Worm (Caenorhabditis elegans) whole organism, L4 larva: ENCODE results near the gene T06E6.15.

ENCODE experiments used
- ceh-32 ChIP-seq: sonication (generic microtip); optimal IDR thresholded peaks from 2 replicates; lab custom pipeline; 2016; ENCODE audit warnings: mild to moderate bottlenecking, missing genetic modification characterization, missing compliant biosample characterization; ENCODE audit not compliant: poor library complexity
- ces-1 ChIP-seq: fragments of 150-350 bp; sonication (generic microtip); optimal IDR thresholded peaks from 4 replicates; lab custom pipeline; 2014; ENCODE audit warnings: missing biosample characterization, missing genetic modification reagents, missing genetic modification characterization
- egl-27 ChIP-seq: sonication (generic microtip); optimal IDR thresholded peaks from 3 replicates; lab custom pipeline; 2017; ENCODE audit warnings: missing biosample characterization, missing genetic modification reagents, missing genetic modification characterization
- madf-5 ChIP-seq, 2 experiments: fragments of 200-800 bp; sonication (Bioruptor generic); IDR thresholded peaks; 2 replicates each; pipeline ENCODE4 v1.3.6; 2022; ENCODE audit warnings: missing compliant biosample characterization in 2 of 2, missing genetic modification characterization in 2 of 2
- nhr-28 ChIP-seq: fragments of 150-350 bp; optimal IDR thresholded peaks from 2 replicates; lab custom pipeline; 2014; ENCODE audit warnings: missing biosample characterization, missing genetic modification characterization
- snpc-4 ChIP-seq: fragments of 150-350 bp; optimal IDR thresholded peaks from 2 replicates; lab custom pipeline; 2014; ENCODE audit warnings: missing biosample characterization, missing genetic modification characterization

- TF ChIP-seq egl-27 (no peak), snpc-4 (tag; lab: Kevin White, UChicago) (no peak), ces-1 (GFP tag; lab: Kevin White, UChicago) (no peak), madf-5 (GFP tag; IDR thresholded peaks at IDR 0.05; lab: Robert Waterston, UW) (no peak), nhr-28 (tag; lab: Kevin White, UChicago) (no peak), ceh-32 (tag; lab: Kevin White, UChicago) (no peak)
Measured at ce11 chrV:15349044-15349443, 50.5 kb downstream of the T06E6.15 start, which contains the start of gene clec-230.
